Worm (Caenorhabditis elegans): ENCODE data around the gene T22F3.7.

Gene T22F3.7

ce11 chrV:3581034-3581433, 19.4 kb downstream of the T22F3.7 start:
- TF ChIP-seq elt-4 (tag; optimal IDR thresholded peaks at IDR 0.05) = no peak
- no peak for TF ChIP-seq pqm-1 (tag; optimal IDR thresholded peaks at IDR 0.05)
- no peak for TF ChIP-seq zip-5 (tag; optimal IDR thresholded peaks at IDR 0.05)
- no peak for TF ChIP-seq K02D7.2 (tag; optimal IDR thresholded peaks at IDR 0.05)
- no peak for TF ChIP-seq T23F11.4 (GFP tag; optimal IDR thresholded peaks at IDR 0.05)
- TF ChIP-seq dve-1 (tag; optimal IDR thresholded peaks at IDR 0.05) = no peak

ce11 chrV:3580385-3580784, 20.1 kb downstream of the T22F3.7 start:
- TF ChIP-seq elt-2 (tag; optimal IDR thresholded peaks at IDR 0.05) (peak; percentile 88), C08G9.2 (tag; optimal IDR thresholded peaks at IDR 0.05) (no peak), pat-9 (tag; optimal IDR thresholded peaks at IDR 0.05) (no peak)

- TF ChIP-seq ceh-18 (tag; optimal IDR thresholded peaks at IDR 0.05) (peak; percentile 41), dve-1 (tag; optimal IDR thresholded peaks at IDR 0.05) (no peak), F13H6.1 (tag; optimal IDR thresholded peaks at IDR 0.05) (no peak), unc-55 (GFP tag; optimal IDR thresholded peaks at IDR 0.05) (peak; percentile 2), ceh-24 (tag; optimal IDR thresholded peaks at IDR 0.05) (no peak), npax-4 (tag; optimal IDR thresholded peaks at IDR 0.05) (no peak), zip-5 (tag; optimal IDR thresholded peaks at IDR 0.05) (no peak), ttx-3 (tag; optimal IDR thresholded peaks at IDR 0.05) (no peak), nfya-1 (tag; optimal IDR thresholded peaks at IDR 0.05) (peak; percentile 9), unc-42 (tag; optimal IDR thresholded peaks at IDR 0.05) (no peak), fax-1 (tag; optimal IDR thresholded peaks at IDR 0.05) (no peak)
These were observed 20.7 kb downstream of the T22F3.7 start for ce11 chrV:3579795-3580194.

- TF ChIP-seq ceh-14 (tag; optimal IDR thresholded peaks at IDR 0.05) (no peak), lin-11 (tag; optimal IDR thresholded peaks at IDR 0.05) (no peak), hlh-13 (GFP tag; optimal IDR thresholded peaks at IDR 0.05) (no peak), ceh-9 (tag; optimal IDR thresholded peaks at IDR 0.05) (no peak), odd-2 (tag; optimal IDR thresholded peaks at IDR 0.05) (no peak), ahr-1 (tag; optimal IDR thresholded peaks at IDR 0.05) (no peak), pha-4 (tag; optimal IDR thresholded peaks at IDR 0.05) (no peak), ceh-6 (GFP tag; optimal IDR thresholded peaks at IDR 0.05) (no peak), syd-9 (tag; optimal IDR thresholded peaks at IDR 0.05) (no peak), rnt-1 (tag; optimal IDR thresholded peaks at IDR 0.05) (no peak), ceh-30 (tag; optimal IDR thresholded peaks at IDR 0.05) (no peak), mec-3 (tag; optimal IDR thresholded peaks at IDR 0.05; ENCODE audit: borderline replicate concordance) (no peak), sdc-2 (tag; optimal IDR thresholded peaks at IDR 0.05) (no peak), unc-3 (GFP tag; conservative IDR thresholded peaks at IDR 0.05) (no peak), unc-3 (tag; optimal IDR thresholded peaks at IDR 0.05) (no peak), pat-9 (tag; optimal IDR thresholded peaks at IDR 0.05) (no peak), ceh-34 (tag; optimal IDR thresholded peaks at IDR 0.05) (no peak), sox-2 (GFP tag; IDR thresholded peaks at IDR 0.05) (no peak), sox-4 (tag; optimal IDR thresholded peaks at IDR 0.05) (no peak)
These were observed 21.2 kb downstream of the T22F3.7 start for ce11 chrV:3579248-3579647.

- TF ChIP-seq T23F11.4 (GFP tag; optimal IDR thresholded peaks at IDR 0.05) (no peak), ttx-3 (tag; optimal IDR thresholded peaks at IDR 0.05) (no peak), F13H6.1 (tag; optimal IDR thresholded peaks at IDR 0.05) (no peak), pat-9 (tag; optimal IDR thresholded peaks at IDR 0.05) (no peak), ets-4 (tag; optimal IDR thresholded peaks at IDR 0.05) (no peak), fax-1 (tag; optimal IDR thresholded peaks at IDR 0.05) (no peak), dmd-4 (tag; optimal IDR thresholded peaks at IDR 0.05; ENCODE audit: borderline replicate concordance) (no peak), nhr-232 (tag; optimal IDR thresholded peaks at IDR 0.05) (no peak), pha-2 (tag; optimal IDR thresholded peaks at IDR 0.05) (no peak)
These were observed 21.7 kb downstream of the T22F3.7 start, which contains the start of gene pygl-1 for ce11 chrV:3578813-3579212. pygl-1 (plus strand) TSS chrV:3579023.

All from whole organism, late embryonic.